Worm (Caenorhabditis elegans): ENCODE measurements around the gene clec-160.

DNA sequence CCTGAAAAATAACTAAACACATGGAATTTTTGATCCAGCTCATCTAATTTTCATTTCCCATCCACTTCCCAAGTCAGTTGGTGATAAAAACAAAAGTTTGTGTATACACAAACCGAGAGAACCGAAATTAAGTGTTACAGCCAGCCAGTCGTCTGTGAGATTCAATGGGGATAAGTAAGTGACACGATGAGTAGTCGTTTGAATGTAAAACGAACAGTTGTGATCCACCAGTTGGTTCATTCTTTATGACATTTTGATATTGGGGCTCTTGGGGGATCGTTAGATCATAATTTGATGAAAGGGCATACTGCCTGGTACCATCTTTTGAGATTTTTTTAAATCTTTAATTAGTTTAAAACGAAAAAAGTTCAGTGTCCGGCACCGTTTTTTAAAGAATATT, 11.1 kb upstream of the clec-160 start:
- TF ChIP-seq F23B12.7 (tag; optimal IDR thresholded peaks at IDR 0.05; ENCODE audit: insufficient read depth) (no peak), dox-1 (GFP tag; IDR thresholded peaks at IDR 0.05) (no peak), F57C9.4 (tag; optimal IDR thresholded peaks at IDR 0.05) (no peak), lir-1 (GFP tag; conservative IDR thresholded peaks at IDR 0.05) (no peak), him-1 (tag; optimal IDR thresholded peaks at IDR 0.05) (no peak), attf-5 (GFP tag; optimal IDR thresholded peaks at IDR 0.05) (no peak)
